Worm (Caenorhabditis elegans) whole organism, L4 larva: ENCODE data around the gene VF13D12L.3.

ENCODE experiments used
- Y5F2A.4 ChIP-seq: fragments of 200-800 bp; sonication (Bioruptor generic); optimal IDR thresholded peaks from 2 replicates; lab custom pipeline; 2018; ENCODE audit warnings: mild to moderate bottlenecking, missing genetic modification characterization, missing compliant biosample characterization
- ama-1 ChIP-seq: fragments of 150-350 bp; optimal IDR thresholded peaks from 2 replicates; lab custom pipeline; 2014; ENCODE audit warnings: inconsistent platforms, mixed read lengths
- ceh-28 ChIP-seq: fragments of 150-350 bp; optimal IDR thresholded peaks from 2 replicates; lab custom pipeline; 2014; ENCODE audit warnings: missing biosample characterization, missing genetic modification reagents, missing genetic modification characterization
- hlh-30 ChIP-seq: sonication (generic microtip); optimal IDR thresholded peaks from 2 replicates; lab custom pipeline; 2017; ENCODE audit warnings: antibody characterized with exemption, mild to moderate bottlenecking, missing genetic modification characterization, missing compliant biosample characterization; ENCODE audit not compliant: insufficient read depth
- lin-15B ChIP-seq: fragments of 150-350 bp; sonication (generic microtip); optimal IDR thresholded peaks from 3 replicates; lab custom pipeline; 2014; ENCODE audit warnings: missing biosample characterization, missing genetic modification characterization
- madf-5 ChIP-seq, 2 experiments: fragments of 200-800 bp; sonication (Bioruptor generic); IDR thresholded peaks; 2 replicates each; pipeline ENCODE4 v1.3.6; 2022; ENCODE audit warnings: missing compliant biosample characterization in 2 of 2, missing genetic modification characterization in 2 of 2
- mdt-29 ChIP-seq: fragments of 200-800 bp; sonication (Bioruptor generic); IDR thresholded peaks from 2 replicates; pipeline ENCODE4 v1.3.6; 2022; ENCODE audit warnings: missing genetic modification reagents, missing genetic modification characterization, missing compliant biosample characterization
- mxl-2 ChIP-seq: fragments of 200-800 bp; sonication (Bioruptor generic); conservative IDR thresholded peaks from 2 replicates; pipeline ENCODE4 v1.3.6; 2022; ENCODE audit warnings: missing genetic modification reagents, missing genetic modification characterization, missing compliant biosample characterization
- nhr-11 ChIP-seq: fragments of 150-350 bp; optimal IDR thresholded peaks from 2 replicates; lab custom pipeline; 2014; ENCODE audit warnings: missing biosample characterization, missing genetic modification characterization
- nhr-111 ChIP-seq: fragments of 200-800 bp; sonication (Bioruptor generic); optimal IDR thresholded peaks from 2 replicates; lab custom pipeline; 2018; ENCODE audit warnings: mild to moderate bottlenecking, missing genetic modification characterization, missing compliant biosample characterization
- unc-62 ChIP-seq, 3 experiments: fragments of 150-350 bp in 1 of 3; sonication (generic microtip); optimal IDR thresholded peaks in 2 of 3; peaks in 1 of 3; 1 replicate in 1 of 3; 2 replicates in 2 of 3; lab custom pipeline; 2014 to 2017; ENCODE audit warnings: missing biosample characterization in 3 of 3, missing genetic modification characterization in 3 of 3, missing genetic modification reagents in 3 of 3, missing genotype in 1 of 3

DNA sequence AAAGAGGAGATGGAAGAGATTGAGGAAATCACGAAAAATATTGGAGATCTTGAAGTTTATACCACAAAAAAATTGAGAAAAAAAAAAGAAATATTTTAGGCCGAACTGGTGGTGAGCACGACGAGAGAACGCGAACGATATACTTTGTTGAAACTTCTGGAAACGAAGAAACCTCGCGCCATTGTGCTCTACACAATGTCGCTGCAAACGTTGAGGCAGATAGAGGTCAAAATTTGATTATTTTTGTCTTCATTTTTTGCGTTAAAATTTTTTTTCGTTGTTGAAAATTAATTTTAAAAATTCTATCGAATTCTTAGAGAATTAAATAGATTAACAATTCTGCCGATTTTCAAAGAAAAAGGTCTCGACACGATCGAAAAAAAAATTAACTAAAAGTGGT is 5.2 kb upstream of the VF13D12L.3 start:
- TF ChIP-seq nhr-111 (GFP tag; lab: Kevin White, UChicago), result no peak
- TF ChIP-seq ceh-28 (tag; lab: Kevin White, UChicago), result no peak
- TF ChIP-seq mdt-29 (GFP tag; lab: Robert Waterston, UW), result no peak
- no peak for TF ChIP-seq hlh-30 (tag; lab: Kevin White, UChicago)
- TF ChIP-seq madf-5 (GFP tag; IDR thresholded peaks at IDR 0.05; lab: Robert Waterston, UW), result no peak
- no peak for TF ChIP-seq lin-15B
- TF ChIP-seq nhr-11 (tag; lab: Kevin White, UChicago), result no peak
- TF ChIP-seq unc-62 (GFP tag; optimal IDR thresholded peaks at IDR 0.05 in 1 of 2; lab: Kevin White, UChicago), result no peak
- no peak for TF ChIP-seq unc-62 (tag; optimal IDR thresholded peaks at IDR 0.05; lab: Kevin White, UChicago)
- TF ChIP-seq mxl-2, result no peak
- no peak for TF ChIP-seq Y5F2A.4 (GFP tag; lab: Kevin White, UChicago)
- TF ChIP-seq ama-1 (lab: Kevin White, UChicago), result no peak
